Fruit fly (Drosophila melanogaster): ENCODE measurements around the gene CG43739.

Gene CG43739

DNA sequence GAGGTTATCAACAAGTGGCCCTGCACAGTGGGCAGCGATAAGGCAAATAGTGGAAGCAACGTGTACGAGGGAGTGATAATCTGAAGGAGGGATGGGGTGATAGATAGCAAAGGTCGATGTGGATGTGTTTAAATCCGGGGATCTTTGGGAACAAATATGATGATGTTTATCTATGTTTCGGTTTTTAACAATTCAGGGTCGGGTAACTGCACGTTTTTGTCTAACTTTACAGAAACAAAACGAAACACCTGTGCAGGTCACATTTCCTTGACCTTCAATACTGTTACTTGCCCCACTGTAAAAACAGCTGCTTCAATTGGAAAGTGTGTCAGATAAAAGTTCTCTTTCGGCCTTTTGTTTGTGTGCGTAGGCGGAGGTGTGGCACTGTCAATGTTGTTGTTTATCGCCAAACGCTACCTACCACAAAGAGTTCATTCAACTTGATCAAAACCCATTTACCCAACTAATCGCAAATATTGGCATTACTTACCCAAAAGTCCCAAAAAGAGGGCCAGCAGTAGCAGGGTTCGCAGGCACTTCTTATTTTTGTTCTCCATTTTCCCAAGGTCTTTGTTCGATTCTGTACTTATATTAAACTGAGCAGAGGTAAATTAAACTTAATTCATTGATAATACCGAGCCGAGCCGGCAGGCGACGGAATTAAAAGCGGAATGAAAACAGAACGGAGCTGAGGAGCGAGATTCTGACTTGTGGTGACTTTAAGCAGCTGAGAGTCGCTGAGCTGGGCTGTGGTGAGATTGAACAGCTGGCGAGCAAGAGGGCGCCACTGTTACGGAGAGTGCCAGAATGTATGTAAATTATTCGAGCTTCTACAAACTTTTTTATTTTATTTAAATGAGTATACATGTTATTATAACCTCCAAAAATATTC is 3.7 kb upstream of the CG43739 start, which contains the start of gene Mtp (continued):
- TF ChIP-seq CG2199 (GFP tag; IDR thresholded peaks at IDR 0.05) (no peak; the same call in 2 of the 3 replicates), ranshi (GFP tag; IDR thresholded peaks at IDR 0.05) (0 out of 2 replicates have a peak, but pooled peaks have one; percentile 46), Six4 (GFP tag; optimal IDR thresholded peaks at IDR 0.05) (peak; percentile 59), CG1647 (GFP tag; optimal IDR thresholded peaks at IDR 0.05) (peak; percentile 72), dmrt99B (tag; optimal IDR thresholded peaks at IDR 0.05) (peak; percentile 79), Med (GFP tag) (peak; percentile 96), grau (tag; optimal IDR thresholded peaks at IDR 0.05) (peak; percentile 82), B-H1 (GFP tag; IDR thresholded peaks at IDR 0.05) (no peak), CG14965 (GFP tag; optimal IDR thresholded peaks at IDR 0.05; ENCODE audit: borderline replicate concordance) (peak; percentile 9), tio (GFP tag; optimal IDR thresholded peaks at IDR 0.05) (peak; percentile 70), CG10267 (tag; optimal IDR thresholded peaks at IDR 0.05) (peak; percentile 54), jumu (GFP tag; optimal IDR thresholded peaks at IDR 0.05) (peak; percentile 78), aop (GFP tag; IDR thresholded peaks at IDR 0.05) (no peak), gsb (GFP tag; IDR thresholded peaks at IDR 0.05) (0 out of 2 replicates have a peak, but pooled peaks have one; percentile 20), zen2 (GFP tag; IDR thresholded peaks at IDR 0.05; ENCODE audit: partially characterized antibody) (no peak), CG14667 (GFP tag; IDR thresholded peaks at IDR 0.05) (no peak), ara (GFP tag; IDR thresholded peaks at IDR 0.05) (peak; percentile 55), CG30431 (GFP tag; optimal IDR thresholded peaks at IDR 0.05) (peak; percentile 57), crol (GFP tag; IDR thresholded peaks at IDR 0.05) (peak; percentile 35; the same call in 1 of the 2 replicates), CG10431 (GFP tag; optimal IDR thresholded peaks at IDR 0.05) (peak; percentile 98), psq (GFP tag; optimal IDR thresholded peaks at IDR 0.05) (peak; percentile 5), her (GFP tag; optimal IDR thresholded peaks at IDR 0.05) (peak; percentile 77), Awh (GFP tag; IDR thresholded peaks at IDR 0.05) (peak; percentile 60; the same call in 1 of the 2 replicates), en (GFP tag; optimal IDR thresholded peaks at IDR 0.05) (peak; percentile 54), da (GFP tag; optimal IDR thresholded peaks at IDR 0.05) (peak; percentile 31), CrebB (tag; optimal IDR thresholded peaks at IDR 0.05) (peak; percentile 60), stwl (tag; optimal IDR thresholded peaks at IDR 0.05) (peak; percentile 4), BtbVII (GFP tag; optimal IDR thresholded peaks at IDR 0.05) (peak; percentile 37), usp (GFP tag; optimal IDR thresholded peaks at IDR 0.05) (no peak), CG1602 (GFP tag; optimal IDR thresholded peaks at IDR 0.05) (peak; percentile 68), CG17361 (GFP tag; IDR thresholded peaks at IDR 0.05) (peak; percentile 74; the same call in 2 of the 3 replicates), CG10462 (GFP tag; optimal IDR thresholded peaks at IDR 0.05) (peak; percentile 50), vfl (GFP tag; optimal IDR thresholded peaks at IDR 0.05) (peak; percentile 46), CG31388 (GFP tag; optimal IDR thresholded peaks at IDR 0.05) (peak; percentile 30), NfI (GFP tag; optimal IDR thresholded peaks at IDR 0.05) (peak; percentile 72), CG31441 (GFP tag; IDR thresholded peaks at IDR 0.05) (peak; percentile 69), ac (GFP tag; optimal IDR thresholded peaks at IDR 0.05) (no peak), sna (GFP tag; IDR thresholded peaks at IDR 0.05; ENCODE audit: partially characterized antibody) (no peak), sob (GFP tag; IDR thresholded peaks at IDR 0.05) (peak; percentile 68), CG10654 (GFP tag; optimal IDR thresholded peaks at IDR 0.05) (peak; percentile 45), HHEX (GFP tag; optimal IDR thresholded peaks at IDR 0.05) (peak; percentile 67), NFAT (GFP tag; IDR thresholded peaks at IDR 0.05) (no peak), eve (GFP tag; optimal IDR thresholded peaks at IDR 0.05) (peak in 1 of 2 experiments; percentile 98), CG11456 (GFP tag; IDR thresholded peaks at IDR 0.05) (peak; percentile 61; the same call in 1 of the 3 replicates), CG3995 (GFP tag; optimal IDR thresholded peaks at IDR 0.05) (peak; percentile 32), Side (GFP tag; optimal IDR thresholded peaks at IDR 0.05) (peak; percentile 82), CG12219 (GFP tag; optimal IDR thresholded peaks at IDR 0.05) (peak; percentile 79), pb (GFP tag; optimal IDR thresholded peaks at IDR 0.05) (peak; percentile 81), org-1 (GFP tag; optimal IDR thresholded peaks at IDR 0.05) (peak; percentile 81)
